Fruit fly (Drosophila melanogaster): Measurements from ENCODE around the gene Dip-B.
A peak's percentile ranks its signal among the peaks of the same experiment; 100 is the strongest.

The Dip-B gene

dm6 chr3R:13819037-13819436 is 36.9 kb downstream of the Dip-B start (continued):
- TF ChIP-seq stc (GFP tag; IDR thresholded peaks at IDR 0.05) (no peak), CG8290 (GFP tag; optimal IDR thresholded peaks at IDR 0.05) (no peak), CG8290 (tag; optimal IDR thresholded peaks at IDR 0.05) (peak in 1 of 2 experiments; percentile 19), Dip2 (GFP tag; IDR thresholded peaks at IDR 0.05) (no peak)

- TF ChIP-seq CG12236 (GFP tag; optimal IDR thresholded peaks at IDR 0.05) (no peak), CG11504 (tag; optimal IDR thresholded peaks at IDR 0.05) (peak; percentile 68), fd102C (GFP tag; optimal IDR thresholded peaks at IDR 0.05) (no peak), aop (GFP tag; IDR thresholded peaks at IDR 0.05) (no peak), CG33557 (GFP tag; optimal IDR thresholded peaks at IDR 0.05) (peak; percentile 7), CG12769 (tag; optimal IDR thresholded peaks at IDR 0.05) (no peak), CG14441 (GFP tag; IDR thresholded peaks at IDR 0.05) (no peak), stwl (tag; optimal IDR thresholded peaks at IDR 0.05) (no peak), nau (GFP tag; optimal IDR thresholded peaks at IDR 0.05) (peak; percentile 30), ATbp (GFP tag; optimal IDR thresholded peaks at IDR 0.05) (peak; percentile 48), crol (GFP tag; IDR thresholded peaks at IDR 0.05) (no peak), salm (tag; optimal IDR thresholded peaks at IDR 0.05) (peak; percentile 35), PHDP (tag; optimal IDR thresholded peaks at IDR 0.05) (peak; percentile 18), Bdp1 (GFP tag; optimal IDR thresholded peaks at IDR 0.05) (no peak), ERR (GFP tag; optimal IDR thresholded peaks at IDR 0.05) (no peak), chif (GFP tag; optimal IDR thresholded peaks at IDR 0.05) (no peak), Hey (tag; optimal IDR thresholded peaks at IDR 0.05) (no peak), CG9727 (GFP tag; optimal IDR thresholded peaks at IDR 0.05) (peak; percentile 31), pho (GFP tag; optimal IDR thresholded peaks at IDR 0.05) (no peak), Atf-2 (GFP tag; optimal IDR thresholded peaks at IDR 0.05) (no peak), CG17802 (tag; optimal IDR thresholded peaks at IDR 0.05) (no peak), Dp (GFP tag; optimal IDR thresholded peaks at IDR 0.05) (no peak), stc (GFP tag; IDR thresholded peaks at IDR 0.05) (no peak), CG30431 (GFP tag; optimal IDR thresholded peaks at IDR 0.05) (no peak), C15 (GFP tag; IDR thresholded peaks at IDR 0.05) (no peak), NC2β (GFP tag; optimal IDR thresholded peaks at IDR 0.05) (no peak), Blimp-1 (GFP tag; optimal IDR thresholded peaks at IDR 0.05) (peak; percentile 56), CG11247 (GFP tag; IDR thresholded peaks at IDR 0.05) (no peak), CG1603 (tag; optimal IDR thresholded peaks at IDR 0.05) (peak; percentile 13), oc (tag; optimal IDR thresholded peaks at IDR 0.05) (peak; percentile 8), bsh (GFP tag; optimal IDR thresholded peaks at IDR 0.05) (peak in 1 of 2 experiments; percentile 19), Sox102F (GFP tag; optimal IDR thresholded peaks at IDR 0.05) (peak; percentile 23), D19B (GFP tag; optimal IDR thresholded peaks at IDR 0.05) (no peak), CG6272 (GFP tag; IDR thresholded peaks at IDR 0.05) (no peak), fd64A (GFP tag; optimal IDR thresholded peaks at IDR 0.05) (peak; percentile 30), CG15601 (tag; optimal IDR thresholded peaks at IDR 0.05) (peak; percentile 31), sr (GFP tag; IDR thresholded peaks at IDR 0.05) (no peak), HmgZ (tag; optimal IDR thresholded peaks at IDR 0.05) (no peak), CG4617 (GFP tag; optimal IDR thresholded peaks at IDR 0.05; ENCODE audit: borderline replicate concordance) (no peak), gem (tag; optimal IDR thresholded peaks at IDR 0.05) (peak; percentile 34), ham (GFP tag; IDR thresholded peaks at IDR 0.05) (no peak), repo (GFP tag; optimal IDR thresholded peaks at IDR 0.05) (no peak), ase (GFP tag; IDR thresholded peaks at IDR 0.05) (no peak), Lpt (GFP tag; optimal IDR thresholded peaks at IDR 0.05) (no peak), CG6791 (GFP tag; IDR thresholded peaks at IDR 0.05; ENCODE audit: partially characterized antibody) (no peak), chinmo (GFP tag; IDR thresholded peaks at IDR 0.05; ENCODE audit: partially characterized antibody) (0 out of 4 replicates have a peak, but pooled peaks have one; percentile 65), trh (GFP tag; optimal IDR thresholded peaks at IDR 0.05) (no peak)
Measured at dm6 chr3R:13820483-13820882, 38.4 kb downstream of the Dip-B start.

All from whole organism, embryonic.